Worm (Caenorhabditis elegans): ENCODE data around the gene K02E2.6.

- no peak for TF ChIP-seq dpl-1 (GFP tag; optimal IDR thresholded peaks at IDR 0.05)
- TF ChIP-seq blmp-1 (tag; optimal IDR thresholded peaks at IDR 0.05), result no peak
- TF ChIP-seq mdl-1 (tag; optimal IDR thresholded peaks at IDR 0.05), result no peak
- TF ChIP-seq lin-39 (tag; optimal IDR thresholded peaks at IDR 0.05), result no peak
- no peak for TF ChIP-seq zag-1 (tag; optimal IDR thresholded peaks at IDR 0.05)
Observed at ce11 chrV:20402842-20403241, 22.5 kb downstream of the K02E2.6 start.

All from whole organism, L1 larva.